Fruit fly (Drosophila melanogaster): ENCODE results near the gene Dnz1.
A peak's percentile ranks its signal among the peaks of the same experiment; 100 is the strongest.

The Dnz1 gene

DNA sequence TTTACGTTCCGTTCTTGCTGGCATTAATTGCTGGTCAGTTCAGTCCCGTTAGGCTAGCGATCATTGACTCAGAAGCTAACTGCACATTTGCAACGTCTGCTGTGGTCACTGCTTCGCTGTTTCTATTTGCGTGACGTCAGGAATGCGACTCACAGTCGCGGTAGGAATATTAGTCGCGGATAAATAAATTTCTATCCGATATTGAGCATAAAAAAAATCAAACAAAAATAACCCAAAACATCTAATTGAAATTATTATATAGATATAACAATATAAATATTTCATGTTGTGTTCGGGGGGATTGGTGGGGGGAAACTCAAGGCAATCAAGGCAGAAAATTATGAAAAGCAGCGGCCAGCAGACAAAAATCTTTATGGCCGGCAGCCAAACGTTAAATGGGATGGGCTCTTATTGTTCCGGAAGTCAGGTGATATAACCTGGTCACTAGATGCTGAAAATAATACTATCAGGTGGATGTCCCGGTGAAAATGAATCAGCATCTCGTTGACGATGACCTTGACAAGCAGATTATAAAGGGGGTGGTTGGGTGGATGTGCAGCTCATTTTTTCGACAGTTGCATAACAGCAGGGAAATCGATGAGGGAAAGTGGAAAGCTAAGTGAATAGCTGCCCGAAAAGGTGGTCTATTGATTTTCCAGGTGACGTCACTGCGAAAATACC, 6.8 kb downstream of the Dnz1 start, which contains the start of gene SmydA-3 (continued):
- TF ChIP-seq MBD-R2 (GFP tag; IDR thresholded peaks at IDR 0.05) (no peak), gt (GFP tag; IDR thresholded peaks at IDR 0.05) (no peak), Bteb2 (GFP tag; optimal IDR thresholded peaks at IDR 0.05) (no peak), bigmax (GFP tag; optimal IDR thresholded peaks at IDR 0.05) (no peak), Ravus (GFP tag; IDR thresholded peaks at IDR 0.05) (no peak), CG4617 (GFP tag; optimal IDR thresholded peaks at IDR 0.05; ENCODE audit: borderline replicate concordance) (no peak), Jarid2 (GFP tag; optimal IDR thresholded peaks at IDR 0.05) (no peak), Stat92E (GFP tag; optimal IDR thresholded peaks at IDR 0.05) (no peak), Bgb (GFP tag; IDR thresholded peaks at IDR 0.05; ENCODE audit: partially characterized antibody) (no peak), CG4730 (GFP tag; IDR thresholded peaks at IDR 0.05) (no peak), tin (GFP tag; optimal IDR thresholded peaks at IDR 0.05) (no peak), CG12299 (tag; optimal IDR thresholded peaks at IDR 0.05) (no peak), CG11560 (tag; IDR thresholded peaks at IDR 0.05) (no peak), al (GFP tag; IDR thresholded peaks at IDR 0.05) (no peak), CG1832 (GFP tag; optimal IDR thresholded peaks at IDR 0.05) (no peak), CG7745 (tag; optimal IDR thresholded peaks at IDR 0.05) (no peak), CG2875 (GFP tag; optimal IDR thresholded peaks at IDR 0.05) (no peak), CG30431 (GFP tag; optimal IDR thresholded peaks at IDR 0.05) (no peak), Antp (GFP tag; optimal IDR thresholded peaks at IDR 0.05) (no peak), vfl (GFP tag; optimal IDR thresholded peaks at IDR 0.05) (no peak), dpn (GFP tag; optimal IDR thresholded peaks at IDR 0.05) (peak in 1 of 2 experiments; percentile 17), C15 (GFP tag; IDR thresholded peaks at IDR 0.05) (no peak), Dp (GFP tag; optimal IDR thresholded peaks at IDR 0.05) (no peak), Doc3 (GFP tag; IDR thresholded peaks at IDR 0.05; ENCODE audit: partially characterized antibody) (no peak), hkb (optimal IDR thresholded peaks at IDR 0.05) (no peak), hkb (GFP tag; IDR thresholded peaks at IDR 0.05) (peak; percentile 71), bowl (GFP tag; IDR thresholded peaks at IDR 0.05) (no peak), nau (GFP tag; optimal IDR thresholded peaks at IDR 0.05) (no peak), gro (GFP tag; optimal IDR thresholded peaks at IDR 0.05) (no peak), Dfd (GFP tag; optimal IDR thresholded peaks at IDR 0.05) (no peak), cwo (GFP tag; optimal IDR thresholded peaks at IDR 0.05) (no peak), dati (GFP tag; IDR thresholded peaks at IDR 0.05) (no peak), odd (GFP tag; optimal IDR thresholded peaks at IDR 0.05) (no peak), CG4360 (GFP tag; IDR thresholded peaks at IDR 0.05) (no peak), CG14667 (GFP tag; IDR thresholded peaks at IDR 0.05) (no peak), CG6854 (GFP tag; optimal IDR thresholded peaks at IDR 0.05) (no peak), Hand (GFP tag; optimal IDR thresholded peaks at IDR 0.05) (no peak), CG31365 (tag; optimal IDR thresholded peaks at IDR 0.05) (no peak), Deaf1 (tag; optimal IDR thresholded peaks at IDR 0.05) (no peak), jumu (GFP tag; optimal IDR thresholded peaks at IDR 0.05) (no peak), CG2202 (tag; optimal IDR thresholded peaks at IDR 0.05) (no peak), pnt (GFP tag; optimal IDR thresholded peaks at IDR 0.05) (no peak), en (GFP tag; optimal IDR thresholded peaks at IDR 0.05) (no peak), ci (GFP tag; IDR thresholded peaks at IDR 0.05) (peak; percentile 47; the same call in 1 of the 3 replicates), CG11093 (GFP tag; IDR thresholded peaks at IDR 0.05) (0 out of 3 replicates have a peak, but pooled peaks have one; percentile 9), E2f2 (GFP tag; IDR thresholded peaks at IDR 0.05) (no peak), CG8478 (optimal IDR thresholded peaks at IDR 0.05) (no peak), sens (GFP tag) (no peak), CG13424 (tag; optimal IDR thresholded peaks at IDR 0.05) (no peak), Myb (GFP tag; optimal IDR thresholded peaks at IDR 0.05) (no peak), her (GFP tag; optimal IDR thresholded peaks at IDR 0.05) (no peak), H15 (GFP tag; IDR thresholded peaks at IDR 0.05) (no peak)
